Fruit fly (Drosophila melanogaster): Measurements from ENCODE around the gene orb2.

The orb2 gene

DNA sequence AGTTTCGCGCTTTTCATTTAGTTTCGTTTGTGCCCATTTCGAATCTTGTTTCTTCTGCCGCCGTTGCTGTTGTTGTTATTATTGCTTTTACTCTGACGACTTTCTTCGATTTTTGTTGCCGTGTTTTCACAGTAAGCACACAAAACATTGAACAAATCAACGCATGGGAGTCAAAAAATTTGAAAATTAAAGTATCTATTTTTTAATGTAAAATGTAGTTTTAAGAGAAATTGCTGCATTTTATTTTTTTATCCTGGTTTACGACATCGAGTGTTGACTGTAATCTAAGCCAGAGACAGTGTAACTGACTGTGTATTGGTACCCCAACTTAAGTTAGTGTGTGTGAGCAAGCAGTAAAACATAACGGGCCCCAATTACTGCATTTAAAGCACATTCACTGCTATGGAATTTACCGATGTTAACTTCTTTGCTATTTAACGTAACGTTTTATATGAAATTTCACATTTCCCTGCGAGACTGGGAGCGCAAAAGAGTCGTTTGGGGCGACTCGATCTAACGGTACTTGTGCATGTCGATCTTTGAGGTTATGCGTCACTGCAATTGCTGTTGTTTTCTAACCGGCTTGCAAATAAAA, 42.0 kb upstream of the orb2 start (continued):
- TF ChIP-seq nmo (GFP tag; optimal IDR thresholded peaks at IDR 0.05) (peak; percentile 69), tap (tag; optimal IDR thresholded peaks at IDR 0.05) (no peak), CG10274 (GFP tag; optimal IDR thresholded peaks at IDR 0.05) (no peak), CG14014 (GFP tag; IDR thresholded peaks at IDR 0.05) (peak; percentile 72), CG31441 (GFP tag; IDR thresholded peaks at IDR 0.05) (no peak; the same call in 1 of the 2 replicates), H15 (GFP tag; IDR thresholded peaks at IDR 0.05) (peak; percentile 68; the same call in 2 of the 3 replicates), CG11504 (tag; optimal IDR thresholded peaks at IDR 0.05) (no peak), MTF-1 (GFP tag; optimal IDR thresholded peaks at IDR 0.05; ENCODE audit: borderline replicate concordance) (peak; percentile 21), CG33213 (GFP tag; optimal IDR thresholded peaks at IDR 0.05) (peak; percentile 29), Stat92E (GFP tag; optimal IDR thresholded peaks at IDR 0.05) (no peak), D19A (tag; optimal IDR thresholded peaks at IDR 0.05) (peak; percentile 50), CG8281 (tag; optimal IDR thresholded peaks at IDR 0.05) (no peak), CG2116 (GFP tag; optimal IDR thresholded peaks at IDR 0.05) (no peak), jigr1 (GFP tag; IDR thresholded peaks at IDR 0.05) (no peak), hb (GFP tag; IDR thresholded peaks at IDR 0.05; ENCODE audit: partially characterized antibody) (no peak), Eip74EF (GFP tag; optimal IDR thresholded peaks at IDR 0.05) (no peak), CG12071 (GFP tag; optimal IDR thresholded peaks at IDR 0.05) (no peak), CG15601 (tag; optimal IDR thresholded peaks at IDR 0.05) (no peak), mam (GFP tag; optimal IDR thresholded peaks at IDR 0.05) (peak; percentile 28), az2 (GFP tag; optimal IDR thresholded peaks at IDR 0.05) (peak; percentile 79), Sry-β (GFP tag; optimal IDR thresholded peaks at IDR 0.05) (no peak), CG34376 (GFP tag; optimal IDR thresholded peaks at IDR 0.05) (no peak), crc (GFP tag; optimal IDR thresholded peaks at IDR 0.05) (no peak), exex (tag; optimal IDR thresholded peaks at IDR 0.05) (no peak), ham (GFP tag; IDR thresholded peaks at IDR 0.05) (no peak), Hand (GFP tag; optimal IDR thresholded peaks at IDR 0.05) (no peak), Doc2 (GFP tag; IDR thresholded peaks at IDR 0.05) (peak; percentile 45; the same call in 1 of the 2 replicates), E2f1 (GFP tag; IDR thresholded peaks at IDR 0.05) (peak; percentile 66), salm (tag; optimal IDR thresholded peaks at IDR 0.05) (peak; percentile 34), HLH4C (GFP tag; IDR thresholded peaks at IDR 0.05; ENCODE audit: partially characterized antibody) (no peak), Blimp-1 (GFP tag; optimal IDR thresholded peaks at IDR 0.05) (no peak), CG4282 (GFP tag; optimal IDR thresholded peaks at IDR 0.05) (no peak), CG7372 (GFP tag; IDR thresholded peaks at IDR 0.05) (0 out of 2 replicates have a peak, but pooled peaks have one; percentile 11), CG1603 (tag; optimal IDR thresholded peaks at IDR 0.05) (peak; percentile 73), dm (GFP tag; optimal IDR thresholded peaks at IDR 0.05) (peak; percentile 10), chm (GFP tag; IDR thresholded peaks at IDR 0.05) (peak; percentile 68; the same call in 1 of the 2 replicates), Nf-YC (tag; optimal IDR thresholded peaks at IDR 0.05) (no peak), NC2α (GFP tag; optimal IDR thresholded peaks at IDR 0.05) (no peak), Optix (GFP tag; IDR thresholded peaks at IDR 0.05) (0 out of 3 replicates have a peak, but pooled peaks have one; percentile 25), CG10147 (GFP tag; optimal IDR thresholded peaks at IDR 0.05) (no peak), MBD-R2 (GFP tag; IDR thresholded peaks at IDR 0.05) (peak; percentile 51; the same call in 1 of the 2 replicates), lbe (GFP tag; optimal IDR thresholded peaks at IDR 0.05) (peak; percentile 80), Vsx1 (GFP tag; optimal IDR thresholded peaks at IDR 0.05) (no peak), CG12769 (tag; optimal IDR thresholded peaks at IDR 0.05) (no peak), NC2β (GFP tag; optimal IDR thresholded peaks at IDR 0.05) (peak; percentile 11), chif (GFP tag; optimal IDR thresholded peaks at IDR 0.05) (peak; percentile 20 to 62), CG14050 (GFP tag; IDR thresholded peaks at IDR 0.05) (peak; percentile 44; the same call in 1 of the 3 replicates), ash1 (GFP tag; optimal IDR thresholded peaks at IDR 0.05) (no peak), tna (GFP tag; IDR thresholded peaks at IDR 0.05; ENCODE audit: partially characterized antibody) (no peak)

Measured in whole organism, embryonic.